Worm (Caenorhabditis elegans): ENCODE results near the gene cand-1.

- TF ChIP-seq him-1 (tag; optimal IDR thresholded peaks at IDR 0.05) (no peak), dao-5 (tag; optimal IDR thresholded peaks at IDR 0.05) (no peak)
Observed at ce11 chrV:16779281-16779597, 23.4 kb upstream of the cand-1 start.

Measured in whole organism, L4/young adult.